Fruit fly (Drosophila melanogaster): ENCODE data around the gene pn.
A peak's percentile ranks its signal among the peaks of the same experiment; 100 is the strongest.

pn gene

DNA sequence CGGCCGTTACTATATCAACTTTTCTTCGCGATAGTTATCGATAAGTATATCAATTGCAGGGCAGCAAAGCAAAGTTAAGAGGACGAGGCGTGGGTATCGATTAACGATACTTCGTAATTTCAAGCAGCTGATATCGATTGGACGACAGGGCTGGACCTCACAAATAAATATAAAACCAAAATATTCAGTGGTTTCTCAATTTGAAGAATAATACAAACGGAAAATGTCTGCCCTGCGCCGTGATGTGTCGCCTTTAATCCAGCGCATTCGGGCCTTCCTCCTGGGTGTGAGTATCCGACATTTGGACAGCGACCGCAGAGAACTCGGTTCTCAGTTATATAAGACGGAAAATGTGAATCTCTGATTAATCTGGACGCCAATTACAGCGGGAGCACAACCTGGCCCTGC, 8.6 kb upstream of the pn start, which contains the start of gene ND-B14.5A (continued):
- TF ChIP-seq CG34376 (GFP tag; optimal IDR thresholded peaks at IDR 0.05) (no peak), crp (GFP tag; optimal IDR thresholded peaks at IDR 0.05) (peak in 1 of 2 experiments; percentile 64), Awh (GFP tag; IDR thresholded peaks at IDR 0.05) (no peak), sna (GFP tag; IDR thresholded peaks at IDR 0.05; ENCODE audit: partially characterized antibody) (peak; percentile 93), CG14710 (tag; optimal IDR thresholded peaks at IDR 0.05) (peak; percentile 43), Med (GFP tag) (peak; percentile 61), Myb (GFP tag; optimal IDR thresholded peaks at IDR 0.05) (peak; percentile 97), disco-r (GFP tag; optimal IDR thresholded peaks at IDR 0.05) (no peak), CG11085 (GFP tag; IDR thresholded peaks at IDR 0.05) (no peak), Hmx (GFP tag; optimal IDR thresholded peaks at IDR 0.05) (no peak), ac (GFP tag; optimal IDR thresholded peaks at IDR 0.05) (no peak), bowl (GFP tag; IDR thresholded peaks at IDR 0.05) (no peak), CG2202 (tag; optimal IDR thresholded peaks at IDR 0.05) (no peak), Nf-YA (GFP tag; IDR thresholded peaks at IDR 0.05) (no peak), CG9817 (tag; optimal IDR thresholded peaks at IDR 0.05) (no peak), nom (GFP tag; optimal IDR thresholded peaks at IDR 0.05) (peak; percentile 35), crol (GFP tag; IDR thresholded peaks at IDR 0.05) (no peak), Bgb (GFP tag; IDR thresholded peaks at IDR 0.05; ENCODE audit: partially characterized antibody) (peak; percentile 96), CG3163 (GFP tag; optimal IDR thresholded peaks at IDR 0.05) (no peak), MESR4 (GFP tag; optimal IDR thresholded peaks at IDR 0.05) (peak; percentile 58), CG2712 (tag; optimal IDR thresholded peaks at IDR 0.05) (peak; percentile 26), H15 (GFP tag; IDR thresholded peaks at IDR 0.05) (no peak), Hsf (GFP tag; optimal IDR thresholded peaks at IDR 0.05) (no peak), CG42726 (GFP tag; IDR thresholded peaks at IDR 0.05; ENCODE audit: partially characterized antibody) (peak; percentile 83), Nf-YC (tag; optimal IDR thresholded peaks at IDR 0.05) (peak; percentile 11), CHES-1-like (GFP tag; optimal IDR thresholded peaks at IDR 0.05) (no peak), CG12391 (tag; optimal IDR thresholded peaks at IDR 0.05) (peak; percentile 0), CG1603 (tag; optimal IDR thresholded peaks at IDR 0.05) (peak; percentile 65), tx (GFP tag; optimal IDR thresholded peaks at IDR 0.05) (no peak), Pdp1 (GFP tag; optimal IDR thresholded peaks at IDR 0.05) (peak in 1 of 2 experiments; percentile 92), CG6791 (GFP tag; IDR thresholded peaks at IDR 0.05; ENCODE audit: partially characterized antibody) (peak; percentile 98), CG3995 (GFP tag; optimal IDR thresholded peaks at IDR 0.05) (no peak), CG10267 (tag; optimal IDR thresholded peaks at IDR 0.05) (peak; percentile 14), CG1024 (GFP tag; IDR thresholded peaks at IDR 0.05) (no peak), CG12769 (tag; optimal IDR thresholded peaks at IDR 0.05) (peak; percentile 2), CG17829 (tag; optimal IDR thresholded peaks at IDR 0.05) (peak; percentile 18), CG15514 (GFP tag; optimal IDR thresholded peaks at IDR 0.05) (peak; percentile 72), hbn (GFP tag; IDR thresholded peaks at IDR 0.05; ENCODE audit: partially characterized antibody) (peak; percentile 87), mld (GFP tag; IDR thresholded peaks at IDR 0.05; ENCODE audit: partially characterized antibody) (peak; percentile 96), CG17359 (tag; optimal IDR thresholded peaks at IDR 0.05) (no peak), phol (tag; optimal IDR thresholded peaks at IDR 0.05) (peak; percentile 16), nmo (GFP tag; optimal IDR thresholded peaks at IDR 0.05) (peak; percentile 17), Fer1 (GFP tag; optimal IDR thresholded peaks at IDR 0.05) (peak; percentile 4), CG8290 (GFP tag; optimal IDR thresholded peaks at IDR 0.05) (no peak), CG8290 (tag; optimal IDR thresholded peaks at IDR 0.05) (peak in 1 of 2 experiments; percentile 27), Chrac-16 (GFP tag; optimal IDR thresholded peaks at IDR 0.05) (no peak), CG7839 (tag; optimal IDR thresholded peaks at IDR 0.05) (no peak), CG7556 (GFP tag; optimal IDR thresholded peaks at IDR 0.05) (no peak), CG34224 (GFP tag; IDR thresholded peaks at IDR 0.05; ENCODE audit: partially characterized antibody) (peak; percentile 99), vnd (GFP tag; IDR thresholded peaks at IDR 0.05; ENCODE audit: partially characterized antibody) (peak; percentile 92)
